Worm (Caenorhabditis elegans): ENCODE data around the gene drn-1.

drn-1 gene

DNA sequence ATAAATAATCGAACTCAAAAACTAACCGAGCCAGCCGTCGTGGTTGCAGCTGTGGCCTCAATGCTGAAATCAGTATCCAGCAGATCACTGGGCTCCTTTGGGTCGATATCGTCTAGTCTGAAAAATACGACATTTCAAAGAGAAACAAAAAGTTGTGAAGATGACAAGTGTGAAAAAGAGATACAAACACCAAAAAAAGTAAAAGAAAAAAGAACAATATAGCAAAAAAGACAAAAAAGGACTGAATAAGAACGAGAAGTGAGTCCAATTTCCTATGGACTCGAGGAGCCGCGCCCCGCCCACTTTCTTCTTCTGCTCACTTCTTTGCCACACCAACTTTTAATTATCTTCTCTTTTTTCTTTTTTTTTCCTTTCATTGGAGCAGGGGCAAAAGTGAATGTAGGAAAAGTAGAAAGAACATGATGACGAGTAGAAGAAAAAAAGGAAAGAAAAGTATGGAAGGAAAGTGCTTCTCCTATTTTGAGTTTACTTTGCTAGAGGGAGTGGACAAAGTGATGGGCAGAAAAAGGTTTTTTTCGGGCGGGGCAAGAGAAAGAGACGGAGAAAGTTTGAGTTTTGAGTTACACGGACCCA lies at the start of gene drn-1:
Gene drn-1 (minus strand): TSS at position 117 of the 594 bp plus-strand sequence.
- TF ChIP-seq ceh-13 (GFP tag; optimal IDR thresholded peaks at IDR 0.05) (no peak), aly-1 (tag; optimal IDR thresholded peaks at IDR 0.05) (no peak), ceh-36 (tag; optimal IDR thresholded peaks at IDR 0.05) (no peak), tbx-11 (GFP tag; IDR thresholded peaks at IDR 0.05) (no peak), F13C5.2 (tag; optimal IDR thresholded peaks at IDR 0.05) (no peak), pes-1 (GFP tag; IDR thresholded peaks at IDR 0.05) (no peak), hnd-1 (tag; optimal IDR thresholded peaks at IDR 0.05) (no peak), hmbx-1 (tag; optimal IDR thresholded peaks at IDR 0.05) (no peak), sea-1 (GFP tag; conservative IDR thresholded peaks at IDR 0.05) (no peak), hmg-4 (GFP tag; optimal IDR thresholded peaks at IDR 0.05) (no peak), B0310.2 (tag; optimal IDR thresholded peaks at IDR 0.05) (no peak), tbx-37 (GFP tag; conservative IDR thresholded peaks at IDR 0.05) (no peak), scrt-1 (GFP tag; IDR thresholded peaks at IDR 0.05) (no peak), flt-1 (GFP tag; IDR thresholded peaks at IDR 0.05) (no peak)

DNA sequence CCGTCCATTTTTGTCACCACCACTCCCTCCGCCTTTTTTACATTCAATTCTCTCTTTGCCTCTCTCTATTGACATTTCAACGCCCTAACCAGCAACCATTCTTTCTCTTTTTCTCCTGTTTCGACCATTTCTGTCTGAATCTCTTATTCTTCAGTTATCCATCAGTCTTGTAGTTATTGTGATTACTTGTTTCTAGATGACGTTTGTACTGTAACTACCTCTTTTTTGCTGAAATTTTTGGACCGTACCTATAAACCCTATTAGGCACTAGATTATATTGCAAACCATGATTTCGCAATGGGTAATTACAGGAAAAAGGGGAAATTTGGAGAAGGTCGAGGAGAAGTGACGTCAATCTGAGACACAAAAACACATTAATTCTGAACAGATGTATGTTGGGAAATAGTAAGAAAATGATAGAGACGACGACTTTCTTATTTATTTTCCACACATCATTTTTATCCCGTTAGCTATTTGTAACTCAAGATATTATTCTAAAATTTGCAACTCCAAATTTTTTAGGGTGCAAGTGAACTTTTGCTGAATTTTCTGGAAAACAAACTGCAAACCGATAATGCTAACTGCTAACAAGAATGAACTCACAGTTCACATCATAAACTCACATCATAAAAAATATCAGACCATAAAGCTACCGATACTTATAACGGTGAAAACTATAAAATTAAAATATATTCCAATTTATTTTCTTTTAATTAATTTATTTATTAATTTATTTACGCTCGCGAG lies 48.7 kb upstream of the drn-1 start:
- TF ChIP-seq ceh-13 (GFP tag; optimal IDR thresholded peaks at IDR 0.05) (no peak), B0310.2 (tag; optimal IDR thresholded peaks at IDR 0.05) (no peak), hmg-4 (GFP tag; optimal IDR thresholded peaks at IDR 0.05) (no peak), hmbx-1 (tag; optimal IDR thresholded peaks at IDR 0.05) (no peak), sea-1 (GFP tag; conservative IDR thresholded peaks at IDR 0.05) (no peak), pes-1 (GFP tag; IDR thresholded peaks at IDR 0.05) (no peak), aly-1 (tag; optimal IDR thresholded peaks at IDR 0.05) (no peak), scrt-1 (GFP tag; IDR thresholded peaks at IDR 0.05) (no peak), flt-1 (GFP tag; IDR thresholded peaks at IDR 0.05) (no peak), tra-4 (tag; optimal IDR thresholded peaks at IDR 0.05) (no peak), hnd-1 (tag; optimal IDR thresholded peaks at IDR 0.05) (no peak), ama-1 (optimal IDR thresholded peaks at IDR 0.05) (no peak), ceh-36 (tag; optimal IDR thresholded peaks at IDR 0.05) (no peak), tbx-37 (GFP tag; conservative IDR thresholded peaks at IDR 0.05) (no peak), ets-7 (tag; optimal IDR thresholded peaks at IDR 0.05) (no peak), F13C5.2 (tag; optimal IDR thresholded peaks at IDR 0.05) (no peak)

DNA sequence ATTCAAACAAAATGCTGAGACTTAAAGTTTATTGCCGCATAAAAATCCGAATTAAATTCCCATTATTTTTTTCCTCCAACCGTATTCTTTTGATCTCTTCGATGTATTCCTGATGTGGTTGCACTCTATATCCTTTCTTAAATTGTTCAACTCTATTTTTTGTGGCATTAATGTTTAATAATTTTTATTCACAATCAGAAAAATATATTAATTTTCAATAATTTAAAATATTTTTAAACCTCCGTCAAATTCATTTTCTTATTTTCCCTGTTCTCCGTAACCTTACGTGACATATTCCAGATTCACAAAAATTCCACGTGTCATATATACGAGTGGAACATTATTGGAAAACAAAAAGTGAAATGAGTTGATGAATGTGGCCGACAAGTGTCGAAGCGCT lies 40.1 kb upstream of the drn-1 start, which contains the start of gene gcy-12:
Gene gcy-12 (plus strand): TSS at position 301 of the 400 bp plus-strand sequence.
- no peak for TF ChIP-seq sea-1 (GFP tag; conservative IDR thresholded peaks at IDR 0.05)
- no peak for TF ChIP-seq hnd-1 (tag; optimal IDR thresholded peaks at IDR 0.05)
- no peak for TF ChIP-seq B0310.2 (tag; optimal IDR thresholded peaks at IDR 0.05)
- no peak for TF ChIP-seq tbx-11 (GFP tag; IDR thresholded peaks at IDR 0.05)
- no peak for TF ChIP-seq tra-4 (tag; optimal IDR thresholded peaks at IDR 0.05)
- no peak for TF ChIP-seq ama-1 (optimal IDR thresholded peaks at IDR 0.05)
- no peak for TF ChIP-seq ceh-13 (GFP tag; optimal IDR thresholded peaks at IDR 0.05)
- TF ChIP-seq F13C5.2 (tag; optimal IDR thresholded peaks at IDR 0.05): no peak
- no peak for TF ChIP-seq ceh-36 (tag; optimal IDR thresholded peaks at IDR 0.05)
- no peak for TF ChIP-seq flt-1 (GFP tag; IDR thresholded peaks at IDR 0.05)
- TF ChIP-seq aly-1 (tag; optimal IDR thresholded peaks at IDR 0.05): no peak
- TF ChIP-seq pes-1 (GFP tag; IDR thresholded peaks at IDR 0.05): no peak
- no peak for TF ChIP-seq ets-7 (tag; optimal IDR thresholded peaks at IDR 0.05)
- TF ChIP-seq hmbx-1 (tag; optimal IDR thresholded peaks at IDR 0.05): no peak
- TF ChIP-seq scrt-1 (GFP tag; IDR thresholded peaks at IDR 0.05): no peak
- TF ChIP-seq tbx-37 (GFP tag; conservative IDR thresholded peaks at IDR 0.05): no peak
- TF ChIP-seq hmg-4 (GFP tag; optimal IDR thresholded peaks at IDR 0.05): no peak

DNA sequence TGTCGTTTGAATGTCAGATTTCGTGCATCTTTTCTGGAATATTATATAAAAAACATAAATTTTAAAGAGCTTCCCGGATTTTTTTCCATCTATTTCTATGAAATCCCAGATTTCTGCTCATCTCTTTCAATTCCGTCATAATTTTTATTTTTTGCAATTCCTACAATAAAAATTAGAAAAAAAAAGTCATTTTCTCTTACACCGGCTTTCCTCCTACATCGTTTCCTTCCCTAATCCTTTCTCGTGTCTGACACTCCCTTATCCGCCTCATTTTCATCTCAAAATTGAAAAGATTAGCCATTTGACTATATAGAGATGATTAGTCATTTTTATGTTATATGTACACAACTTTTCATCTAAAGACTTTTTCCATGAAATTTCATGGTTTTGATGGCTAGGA lies 39.1 kb upstream of the drn-1 start:
- TF ChIP-seq hnd-1 (tag; optimal IDR thresholded peaks at IDR 0.05) (no peak), tbx-37 (GFP tag; conservative IDR thresholded peaks at IDR 0.05) (no peak), pes-1 (GFP tag; IDR thresholded peaks at IDR 0.05) (no peak), tra-4 (tag; optimal IDR thresholded peaks at IDR 0.05) (no peak)

DNA sequence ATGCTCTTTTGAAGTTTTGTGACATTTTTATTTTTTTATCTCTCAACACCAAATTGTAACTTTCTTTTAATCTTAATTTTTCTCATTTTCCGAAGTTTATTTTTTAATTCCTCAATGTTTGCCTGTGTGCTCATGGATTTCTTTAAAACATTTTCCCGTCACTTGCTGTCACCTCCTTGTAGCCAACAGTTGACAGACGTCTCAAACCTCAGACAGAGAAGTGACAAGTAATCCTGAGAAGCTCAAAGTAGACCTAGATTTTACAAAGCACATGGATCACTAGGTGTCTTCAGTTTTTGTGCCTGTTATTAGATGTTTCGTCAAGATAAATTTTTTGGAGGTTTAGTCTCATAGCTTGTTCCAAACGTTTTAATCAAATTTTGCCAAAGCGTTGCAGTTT lies 38.1 kb upstream of the drn-1 start:
- no peak for TF ChIP-seq B0310.2 (tag; optimal IDR thresholded peaks at IDR 0.05)
- no peak for TF ChIP-seq tbx-37 (GFP tag; conservative IDR thresholded peaks at IDR 0.05)
- TF ChIP-seq aly-1 (tag; optimal IDR thresholded peaks at IDR 0.05): no peak
- TF ChIP-seq sea-1 (GFP tag; conservative IDR thresholded peaks at IDR 0.05): no peak
- TF ChIP-seq scrt-1 (GFP tag; IDR thresholded peaks at IDR 0.05): no peak
- TF ChIP-seq ceh-36 (tag; optimal IDR thresholded peaks at IDR 0.05): no peak
- no peak for TF ChIP-seq ceh-13 (GFP tag; optimal IDR thresholded peaks at IDR 0.05)
- TF ChIP-seq pes-1 (GFP tag; IDR thresholded peaks at IDR 0.05): no peak

DNA sequence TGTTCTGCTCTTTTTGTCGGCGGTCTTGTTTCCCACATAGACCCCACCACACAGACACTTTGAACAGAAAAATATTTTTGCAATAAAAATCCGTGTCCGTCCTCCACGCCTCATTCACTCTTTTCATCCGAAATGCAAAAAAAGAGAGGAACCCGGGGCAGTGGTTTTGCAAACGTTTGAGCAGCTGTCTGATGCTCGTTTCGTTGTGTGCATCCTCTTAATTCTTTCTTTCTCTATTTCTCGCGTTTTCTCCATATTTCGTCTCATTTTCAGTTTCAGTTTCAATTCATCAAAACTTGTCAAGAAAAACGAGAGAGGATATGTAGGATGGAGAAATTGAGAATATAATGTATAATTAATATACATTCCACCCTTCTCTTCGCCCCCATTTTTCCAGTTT lies 37.3 kb upstream of the drn-1 start:
- TF ChIP-seq pes-1 (GFP tag; IDR thresholded peaks at IDR 0.05) (no peak), flt-1 (GFP tag; IDR thresholded peaks at IDR 0.05) (no peak), ets-7 (tag; optimal IDR thresholded peaks at IDR 0.05) (no peak), hmbx-1 (tag; optimal IDR thresholded peaks at IDR 0.05) (no peak), hnd-1 (tag; optimal IDR thresholded peaks at IDR 0.05) (no peak), sea-1 (GFP tag; conservative IDR thresholded peaks at IDR 0.05) (no peak), ama-1 (optimal IDR thresholded peaks at IDR 0.05) (no peak), scrt-1 (GFP tag; IDR thresholded peaks at IDR 0.05) (no peak), aly-1 (tag; optimal IDR thresholded peaks at IDR 0.05) (no peak), tbx-11 (GFP tag; IDR thresholded peaks at IDR 0.05) (no peak), ceh-36 (tag; optimal IDR thresholded peaks at IDR 0.05) (no peak), hmg-4 (GFP tag; optimal IDR thresholded peaks at IDR 0.05) (no peak), tra-4 (tag; optimal IDR thresholded peaks at IDR 0.05) (no peak), ceh-13 (GFP tag; optimal IDR thresholded peaks at IDR 0.05) (no peak), F13C5.2 (tag; optimal IDR thresholded peaks at IDR 0.05) (no peak), B0310.2 (tag; optimal IDR thresholded peaks at IDR 0.05) (no peak), tbx-37 (GFP tag; conservative IDR thresholded peaks at IDR 0.05) (no peak)

DNA sequence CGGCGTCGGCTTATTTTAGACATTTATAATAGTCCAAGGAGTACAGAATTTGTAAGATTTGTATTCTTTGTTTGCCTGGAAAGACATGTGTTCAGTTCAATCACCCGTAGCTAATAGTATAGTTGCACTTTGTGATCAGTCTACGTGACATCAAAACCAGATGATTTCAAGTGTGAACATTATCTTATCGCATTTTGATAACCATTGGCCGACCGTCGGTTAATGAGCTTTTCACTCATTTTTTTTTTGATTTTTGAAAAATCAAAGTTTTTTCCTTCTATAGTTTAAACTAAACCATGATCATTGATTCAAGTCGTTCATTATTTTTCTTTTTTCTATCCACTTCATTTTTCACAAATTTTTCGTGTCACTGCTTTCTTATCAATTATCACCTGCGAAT lies 35.6 kb upstream of the drn-1 start:
- no peak for TF ChIP-seq scrt-1 (GFP tag; IDR thresholded peaks at IDR 0.05)
- TF ChIP-seq tbx-11 (GFP tag; IDR thresholded peaks at IDR 0.05): no peak
- TF ChIP-seq ceh-13 (GFP tag; optimal IDR thresholded peaks at IDR 0.05): no peak
- TF ChIP-seq aly-1 (tag; optimal IDR thresholded peaks at IDR 0.05): no peak
- TF ChIP-seq sea-1 (GFP tag; conservative IDR thresholded peaks at IDR 0.05): no peak
- TF ChIP-seq tbx-37 (GFP tag; conservative IDR thresholded peaks at IDR 0.05): no peak
- TF ChIP-seq B0310.2 (tag; optimal IDR thresholded peaks at IDR 0.05): no peak
- TF ChIP-seq F13C5.2 (tag; optimal IDR thresholded peaks at IDR 0.05): no peak
- no peak for TF ChIP-seq hmbx-1 (tag; optimal IDR thresholded peaks at IDR 0.05)
- no peak for TF ChIP-seq ama-1 (optimal IDR thresholded peaks at IDR 0.05)
- no peak for TF ChIP-seq pes-1 (GFP tag; IDR thresholded peaks at IDR 0.05)
- no peak for TF ChIP-seq hnd-1 (tag; optimal IDR thresholded peaks at IDR 0.05)
- no peak for TF ChIP-seq ceh-36 (tag; optimal IDR thresholded peaks at IDR 0.05)
- no peak for TF ChIP-seq tra-4 (tag; optimal IDR thresholded peaks at IDR 0.05)
- TF ChIP-seq ets-7 (tag; optimal IDR thresholded peaks at IDR 0.05): no peak
- no peak for TF ChIP-seq flt-1 (GFP tag; IDR thresholded peaks at IDR 0.05)
- no peak for TF ChIP-seq hmg-4 (GFP tag; optimal IDR thresholded peaks at IDR 0.05)

Measured in whole organism, early embryonic.